Worm (Caenorhabditis elegans) whole organism, young adult: ENCODE measurements around the gene ftr-1.

Experiments
- D2030.7 ChIP-seq: fragments of 200-800 bp; sonication (Bioruptor generic); IDR thresholded peaks from 2 replicates; pipeline ENCODE4 v1.3.6; 2022; ENCODE audit warnings: missing genetic modification reagents, missing genetic modification characterization, missing compliant biosample characterization
- F10E7.11 ChIP-seq: sonication (generic microtip); optimal IDR thresholded peaks from 2 replicates; lab custom pipeline; 2017; ENCODE audit warnings: mild to moderate bottlenecking, missing genetic modification characterization, moderate library complexity, missing compliant biosample characterization
- F23B12.7 ChIP-seq: sonication (generic microtip); optimal IDR thresholded peaks from 2 replicates; lab custom pipeline; 2017; ENCODE audit warnings: missing genetic modification characterization, mild to moderate bottlenecking, missing compliant biosample characterization, antibody characterized with exemption, moderate library complexity; ENCODE audit not compliant: insufficient read depth
- F52B5.7 ChIP-seq: sonication (generic microtip); optimal IDR thresholded peaks from 2 replicates; lab custom pipeline; 2016; ENCODE audit warnings: mild to moderate bottlenecking, missing genetic modification characterization, missing compliant biosample characterization
- F55B11.4 ChIP-seq: sonication (generic microtip); optimal IDR thresholded peaks from 2 replicates; lab custom pipeline; 2016; ENCODE audit warnings: missing compliant biosample characterization, missing genetic modification characterization, borderline replicate concordance; ENCODE audit not compliant: insufficient read depth
- F57C9.4 ChIP-seq: sonication (generic microtip); optimal IDR thresholded peaks from 2 replicates; lab custom pipeline; 2017; ENCODE audit warnings: mild to moderate bottlenecking, missing genetic modification characterization, missing compliant biosample characterization
- K12H6.12 ChIP-seq: fragments of 200-800 bp; sonication (Bioruptor generic); optimal IDR thresholded peaks from 2 replicates; lab custom pipeline; 2018; ENCODE audit warnings: mild to moderate bottlenecking, missing genetic modification characterization, missing compliant biosample characterization
- Y67H2A.10 ChIP-seq: fragments of 200-800 bp; sonication (Bioruptor generic); conservative IDR thresholded peaks from 2 replicates; pipeline ENCODE4 v1.3.6; 2022; ENCODE audit warnings: missing genetic modification reagents, missing genetic modification characterization, missing compliant biosample characterization
- athp-1 ChIP-seq: sonication (generic microtip); optimal IDR thresholded peaks from 2 replicates; lab custom pipeline; 2017; ENCODE audit warnings: mild to moderate bottlenecking, missing genetic modification characterization, missing compliant biosample characterization
- attf-5 ChIP-seq: fragments of 200-800 bp; sonication (Bioruptor generic); optimal IDR thresholded peaks from 2 replicates; lab custom pipeline; 2018; ENCODE audit warnings: mild to moderate bottlenecking, missing genetic modification characterization, missing compliant biosample characterization
- attf-6 ChIP-seq: fragments of 200-800 bp; sonication (Bioruptor generic); IDR thresholded peaks from 2 replicates; pipeline ENCODE4 v1.3.6; 2022; ENCODE audit warnings: missing genetic modification reagents, missing genetic modification characterization, missing compliant biosample characterization
- ceh-79 ChIP-seq: sonication (generic microtip); optimal IDR thresholded peaks from 2 replicates; lab custom pipeline; 2017; ENCODE audit warnings: mild to moderate bottlenecking, missing genetic modification characterization, missing compliant biosample characterization
- ceh-91 ChIP-seq: fragments of 200-800 bp; sonication (Bioruptor generic); IDR thresholded peaks from 2 replicates; pipeline ENCODE4 v1.3.6; 2022; ENCODE audit warnings: missing genetic modification reagents, missing genetic modification characterization, missing compliant biosample characterization
- dox-1 ChIP-seq: fragments of 200-800 bp; sonication (Bioruptor generic); IDR thresholded peaks from 2 replicates; pipeline ENCODE4 v1.3.6; 2022; ENCODE audit warnings: missing genetic modification reagents, missing genetic modification characterization, missing compliant biosample characterization
- dpff-1 ChIP-seq: sonication (generic microtip); optimal IDR thresholded peaks from 2 replicates; lab custom pipeline; 2017; ENCODE audit warnings: mild to moderate bottlenecking, missing genetic modification characterization, missing compliant biosample characterization
- dpl-1 ChIP-seq: fragments of 150-350 bp; optimal IDR thresholded peaks from 2 replicates; lab custom pipeline; 2014; ENCODE audit warnings: missing biosample characterization, missing genetic modification reagents, missing genetic modification characterization
- egl-44 ChIP-seq: fragments of 200-800 bp; sonication (Bioruptor generic); IDR thresholded peaks from 2 replicates; pipeline ENCODE4 v1.3.6; 2022; ENCODE audit warnings: missing genetic modification reagents, missing genetic modification characterization, missing compliant biosample characterization
- egrh-3 ChIP-seq: fragments of 200-800 bp; sonication (Bioruptor generic); IDR thresholded peaks from 2 replicates; pipeline ENCODE4 v1.3.6; 2022; ENCODE audit warnings: missing genetic modification reagents, missing genetic modification characterization, missing compliant biosample characterization
- ekl-4 ChIP-seq: fragments of 200-800 bp; sonication (Bioruptor generic); IDR thresholded peaks from 2 replicates; pipeline ENCODE4 v1.3.6; 2022; ENCODE audit warnings: missing genetic modification reagents, missing genetic modification characterization, missing compliant biosample characterization
- ets-4 ChIP-seq: fragments of 200-800 bp; sonication (Bioruptor generic); optimal IDR thresholded peaks from 2 replicates; lab custom pipeline; 2018; ENCODE audit warnings: mild to moderate bottlenecking, missing genetic modification characterization, missing compliant biosample characterization
- lin-26 ChIP-seq: fragments of 200-800 bp; sonication (Bioruptor generic); IDR thresholded peaks from 2 replicates; pipeline ENCODE4 v1.3.6; 2022; ENCODE audit warnings: missing genetic modification reagents, missing genetic modification characterization, missing compliant biosample characterization
- lin-40 ChIP-seq: sonication (generic microtip); optimal IDR thresholded peaks from 2 replicates; lab custom pipeline; 2016; ENCODE audit warnings: missing genetic modification characterization, mild to moderate bottlenecking, missing compliant biosample characterization, missing genotype, missing genetic modification reagents
- lir-1 ChIP-seq: fragments of 200-800 bp; sonication (Bioruptor generic); conservative IDR thresholded peaks from 2 replicates; pipeline ENCODE4 v1.3.6; 2022; ENCODE audit warnings: missing genetic modification reagents, missing genetic modification characterization, missing compliant biosample characterization
- lsl-1 ChIP-seq: fragments of 200-800 bp; sonication (Bioruptor generic); optimal IDR thresholded peaks from 2 replicates; lab custom pipeline; 2018; ENCODE audit warnings: mild to moderate bottlenecking, missing genetic modification characterization, moderate library complexity, missing compliant biosample characterization
- madf-10 ChIP-seq: sonication (generic microtip); optimal IDR thresholded peaks from 2 replicates; lab custom pipeline; 2016; ENCODE audit warnings: mild to moderate bottlenecking, missing genetic modification characterization, missing compliant biosample characterization
- madf-6 ChIP-seq: fragments of 200-800 bp; sonication (Bioruptor generic); IDR thresholded peaks from 2 replicates; pipeline ENCODE4 v1.3.6; 2022; ENCODE audit warnings: missing genetic modification reagents, missing genetic modification characterization, missing compliant biosample characterization
- mcd-1 ChIP-seq: fragments of 200-800 bp; sonication (Bioruptor generic); IDR thresholded peaks from 2 replicates; pipeline ENCODE4 v1.3.6; 2022; ENCODE audit warnings: missing genetic modification reagents, missing genetic modification characterization, missing compliant biosample characterization
- mel-28 ChIP-seq: sonication (generic microtip); optimal IDR thresholded peaks from 2 replicates; lab custom pipeline; 2016; ENCODE audit warnings: borderline replicate concordance, mild to moderate bottlenecking, missing genetic modification characterization, missing compliant biosample characterization
- nfya-2 ChIP-seq: fragments of 200-800 bp; sonication (Bioruptor generic); IDR thresholded peaks from 2 replicates; pipeline ENCODE4 v1.3.6; 2022; ENCODE audit warnings: missing genetic modification reagents, missing genetic modification characterization, missing compliant biosample characterization
- pha-4 ChIP-seq: fragments of 150-350 bp; sonication (generic microtip); optimal IDR thresholded peaks from 2 replicates; lab custom pipeline; 2014; ENCODE audit warnings: missing biosample characterization, missing genetic modification reagents, missing genetic modification characterization
- repo-1 ChIP-seq: sonication (generic microtip); optimal IDR thresholded peaks from 2 replicates; lab custom pipeline; 2017; ENCODE audit warnings: mild to moderate bottlenecking, missing genetic modification characterization, missing compliant biosample characterization
- xnd-1 ChIP-seq: sonication (generic microtip); optimal IDR thresholded peaks from 2 replicates; lab custom pipeline; 2016; ENCODE audit warnings: missing genotype, missing genetic modification reagents, missing genetic modification characterization, missing compliant biosample characterization
- zfh-2 ChIP-seq: fragments of 200-800 bp; sonication (Bioruptor generic); conservative IDR thresholded peaks from 2 replicates; pipeline ENCODE4 v1.3.6; 2022; ENCODE audit warnings: missing genetic modification reagents, missing genetic modification characterization, missing compliant biosample characterization

ftr-1 gene

DNA sequence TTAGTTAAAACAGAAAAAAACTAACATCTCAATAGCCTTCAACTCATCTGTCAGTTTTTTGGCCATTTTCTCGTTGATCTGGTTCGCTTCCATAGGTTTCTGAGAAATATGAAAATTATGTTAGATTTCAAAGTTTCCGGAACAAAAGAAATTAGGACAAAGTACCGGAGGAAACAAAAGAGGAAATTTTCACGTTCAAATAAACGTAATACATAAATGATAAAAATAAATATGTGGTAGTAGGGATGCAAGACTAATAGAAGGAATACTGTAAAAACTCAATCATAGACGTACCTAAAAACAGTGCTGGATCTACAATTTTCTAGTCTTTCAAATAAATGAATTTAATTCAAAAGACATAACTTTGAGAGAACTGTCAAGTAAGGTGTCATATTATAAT is 8.0 kb upstream of the ftr-1 start, which contains the start of gene fbxa-116:
Gene fbxa-116 (minus strand): TSS at position 101 of the 400 bp plus-strand sequence.
- TF ChIP-seq egrh-3 (GFP tag; lab: Robert Waterston, UW) (no peak), ceh-91 (GFP tag; lab: Robert Waterston, UW) (no peak), madf-6 (no peak)

DNA sequence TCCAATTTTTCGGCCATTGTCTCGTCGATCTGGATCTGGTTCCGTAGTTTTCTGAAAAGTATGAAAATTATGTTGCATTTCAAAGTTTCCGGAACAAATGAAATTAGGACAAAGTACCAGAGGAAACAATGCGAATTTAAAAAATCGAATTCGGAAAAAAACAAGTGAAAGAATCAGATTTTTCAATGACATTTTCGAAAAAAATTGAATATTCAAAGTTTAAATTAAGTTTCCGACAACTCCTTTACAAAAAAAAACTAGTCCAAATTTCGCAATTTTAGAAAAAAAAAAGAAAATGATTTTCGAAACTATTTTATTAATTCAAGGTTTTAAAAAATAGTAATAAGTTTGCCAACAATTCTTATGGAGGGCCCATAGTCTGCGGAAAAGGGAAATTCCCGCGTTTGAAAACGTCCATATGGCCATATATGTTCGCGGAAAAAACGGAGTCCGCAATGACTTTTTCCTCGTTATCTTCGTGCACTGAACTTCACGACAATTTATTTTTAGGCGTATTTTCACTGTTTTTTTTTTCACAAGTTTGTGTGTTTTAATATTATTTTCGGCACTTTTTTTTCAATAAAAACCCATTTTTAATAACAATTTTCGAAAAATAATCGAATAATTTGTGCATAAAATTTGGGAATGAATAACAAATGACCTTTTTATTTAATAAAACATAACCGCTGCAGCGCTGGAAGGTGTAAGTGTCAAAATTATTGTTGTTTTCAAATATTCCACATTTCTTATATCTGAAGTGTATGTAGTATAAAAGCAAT is 4.5 kb upstream of the ftr-1 start, which contains the start of the genes fbxa-115 and Y113G7B.27:
Gene fbxa-115 (minus strand): TSS at position 51 of the 779 bp plus-strand sequence.
Gene Y113G7B.27 (plus strand): TSS at position 729 of the 779 bp plus-strand sequence.
- TF ChIP-seq zfh-2 (no peak), F57C9.4 (tag; lab: Kevin White, UChicago) (no peak), repo-1 (no peak), F23B12.7 (no peak), nfya-2 (GFP tag; lab: Robert Waterston, UW) (no peak), xnd-1 (tag; lab: Kevin White, UChicago) (no peak), lir-1 (GFP tag; lab: Robert Waterston, UW) (no peak), F10E7.11 (tag; lab: Kevin White, UChicago) (no peak)

DNA sequence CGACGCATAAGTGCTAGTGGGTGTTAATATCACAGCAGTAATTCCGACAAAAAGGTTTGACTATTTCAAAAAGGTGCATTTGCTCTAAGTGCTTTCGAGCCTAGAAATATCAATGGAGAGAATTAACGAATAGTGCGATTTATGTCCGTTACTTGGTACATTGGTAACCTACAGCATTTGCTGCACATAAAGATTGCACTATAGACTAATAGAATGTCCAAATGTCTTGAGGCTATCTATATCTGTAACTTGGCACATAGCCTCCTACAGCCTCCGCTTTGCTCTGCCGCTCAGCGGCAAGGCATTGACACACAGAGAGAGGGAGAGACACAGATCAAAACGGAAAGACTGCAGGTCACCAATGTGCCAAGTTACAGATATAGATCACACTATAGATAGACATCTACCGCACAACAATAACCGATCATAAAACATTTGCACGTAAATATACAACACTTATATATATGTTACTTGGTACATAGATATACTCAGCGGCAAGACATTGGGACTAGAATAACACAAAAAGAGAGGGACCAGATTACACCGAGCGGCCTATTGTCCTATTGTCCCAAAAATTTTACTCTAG is 1.2 kb upstream of the ftr-1 start, which contains the start of the genes srh-217 and Y113G7B.28:
Gene srh-217 (minus strand): TSS at position 101 of the 586 bp plus-strand sequence.
Gene Y113G7B.28 (plus strand): TSS at position 536 of the 586 bp plus-strand sequence.
- TF ChIP-seq K12H6.12 (no peak), lin-26 (GFP tag; lab: Robert Waterston, UW) (no peak), attf-6 (GFP tag; lab: Robert Waterston, UW) (no peak), dox-1 (GFP tag; lab: Robert Waterston, UW) (no peak), mcd-1 (GFP tag; lab: Robert Waterston, UW) (no peak), F52B5.7 (tag; lab: Kevin White, UChicago) (no peak), mel-28 (tag; lab: Kevin White, UChicago) (no peak), F55B11.4 (no peak)

DNA sequence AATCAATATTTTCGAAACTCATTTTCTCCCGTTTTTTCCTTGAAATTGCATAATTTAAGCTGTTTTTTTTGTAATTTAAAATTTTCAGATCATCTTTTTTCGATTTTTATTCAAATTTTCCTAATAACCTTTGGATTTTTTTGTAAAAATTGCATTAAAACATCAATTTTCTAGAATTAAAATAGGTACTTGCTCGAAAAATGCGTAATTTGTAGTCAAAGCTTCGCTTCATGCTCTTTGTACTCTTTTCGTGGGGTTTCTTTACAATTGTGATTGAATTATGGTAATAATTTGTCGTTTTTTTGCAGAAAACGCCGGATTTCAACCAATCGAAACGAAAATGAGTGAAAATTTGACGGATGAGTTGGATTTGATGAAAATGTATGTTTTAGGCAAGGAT is 2.2 kb downstream of the ftr-1 start, which contains the start of gene fog-2:
Gene fog-2 (plus strand): TSS at position 301 of the 400 bp plus-strand sequence.
- TF ChIP-seq lir-1 (GFP tag; lab: Robert Waterston, UW) = no peak
- TF ChIP-seq F55B11.4 = no peak
- TF ChIP-seq dpl-1 (GFP tag; lab: Kevin White, UChicago) = no peak
- TF ChIP-seq F23B12.7 = no peak
- TF ChIP-seq D2030.7 (GFP tag; lab: Robert Waterston, UW) = no peak
- TF ChIP-seq athp-1 (tag; lab: Kevin White, UChicago) = no peak
- TF ChIP-seq madf-10 = no peak
- no peak for TF ChIP-seq xnd-1 (tag; lab: Kevin White, UChicago)
- TF ChIP-seq egl-44 (GFP tag; lab: Robert Waterston, UW) = no peak
- TF ChIP-seq F10E7.11 (tag; lab: Kevin White, UChicago) = no peak
- no peak for TF ChIP-seq ekl-4
- no peak for TF ChIP-seq pha-4 (tag; lab: Kevin White, UChicago)
- TF ChIP-seq lsl-1 (GFP tag; lab: Kevin White, UChicago) = no peak
- TF ChIP-seq attf-5 (GFP tag; lab: Kevin White, UChicago) = no peak
- no peak for TF ChIP-seq lin-40 (tag; lab: Kevin White, UChicago)
- no peak for TF ChIP-seq ets-4 (GFP tag; lab: Kevin White, UChicago)
- TF ChIP-seq dpff-1 (tag; lab: Kevin White, UChicago) = no peak
- TF ChIP-seq Y67H2A.10 (GFP tag; lab: Robert Waterston, UW) = no peak
- TF ChIP-seq ceh-79 (tag; lab: Kevin White, UChicago) = no peak
